Fruit fly (Drosophila melanogaster) whole organism, embryonic: ENCODE data around the gene Rpp20.
A peak's percentile ranks its signal among the peaks of the same experiment; 100 is the strongest.

Experiments
- Antp ChIP-seq: fragments of 200-800 bp; sonication (Bioruptor generic); optimal IDR thresholded peaks from 3 replicates; lab custom pipeline; 2016; ENCODE audit warnings: missing biosample characterization, missing genetic modification characterization
- Asciz ChIP-seq: fragments of 200-800 bp; sonication (Bioruptor generic); optimal IDR thresholded peaks from 2 replicates; lab custom pipeline; 2017; ENCODE audit warnings: missing biosample characterization, mild to moderate bottlenecking, missing genetic modification characterization, missing genetic modification reagents
- Bteb2 ChIP-seq: fragments of 200-800 bp; sonication (Bioruptor generic); optimal IDR thresholded peaks from 2 replicates; lab custom pipeline; 2016; ENCODE audit warnings: missing biosample characterization, missing genetic modification characterization
- CG1024 ChIP-seq: fragments of 200-800 bp; sonication (Bioruptor generic); IDR thresholded peaks from 2 replicates; pipeline ENCODE4 v1.3.6; 2022; ENCODE audit warnings: missing biosample characterization, missing genetic modification characterization
- CG10959 ChIP-seq: fragments of 200-800 bp; sonication (Bioruptor generic); IDR thresholded peaks from 2 replicates; pipeline ENCODE4 v1.3.6; 2022; ENCODE audit warnings: missing biosample characterization, missing genetic modification characterization
- CG13287 ChIP-seq: fragments of 200-800 bp; sonication (Bioruptor generic); IDR thresholded peaks from 2 replicates; pipeline ENCODE4 v1.3.6; 2022; ENCODE audit warnings: missing biosample characterization, missing genetic modification characterization; ENCODE audit not compliant: partially characterized antibody
- CG1647 ChIP-seq: fragments of 200-800 bp; sonication (Bioruptor generic); optimal IDR thresholded peaks from 3 replicates; lab custom pipeline; 2016; ENCODE audit warnings: missing biosample characterization, missing genetic modification characterization
- CG17802 ChIP-seq: fragments of 200-800 bp; sonication (Bioruptor generic); optimal IDR thresholded peaks from 2 replicates; lab custom pipeline; 2018; ENCODE audit warnings: missing biosample characterization, mild to moderate bottlenecking, missing genetic modification characterization, moderate library complexity
- CG17912 ChIP-seq: fragments of 200-800 bp; sonication (Bioruptor generic); optimal IDR thresholded peaks from 2 replicates; lab custom pipeline; 2018; ENCODE audit warnings: missing biosample characterization, mild to moderate bottlenecking, missing genetic modification characterization
- CG2116 ChIP-seq: fragments of 200-800 bp; sonication (Bioruptor generic); optimal IDR thresholded peaks from 3 replicates; lab custom pipeline; 2018; ENCODE audit warnings: missing biosample characterization, mild to moderate bottlenecking, missing genetic modification characterization
- CG2712 ChIP-seq: fragments of 200-800 bp; optimal IDR thresholded peaks from 3 replicates; lab custom pipeline; 2019; ENCODE audit warnings: missing biosample characterization, mild to moderate bottlenecking, missing genetic modification characterization, moderate library complexity
- CG30020 ChIP-seq: fragments of 200-800 bp; optimal IDR thresholded peaks from 2 replicates; lab custom pipeline; 2019; ENCODE audit warnings: missing biosample characterization, mild to moderate bottlenecking, missing genetic modification characterization, moderate library complexity
- CG3838 ChIP-seq: fragments of 200-800 bp; sonication (Bioruptor generic); optimal IDR thresholded peaks from 3 replicates; lab custom pipeline; 2016; ENCODE audit warnings: missing biosample characterization, missing genetic modification characterization
- CG7357 ChIP-seq: fragments of 200-800 bp; sonication (Bioruptor generic); IDR thresholded peaks from 3 replicates; pipeline ENCODE4 v1.3.6; 2022; ENCODE audit warnings: missing biosample characterization, missing genetic modification characterization
- CG8388 ChIP-seq: fragments of 200-800 bp; sonication (Bioruptor generic); optimal IDR thresholded peaks from 2 replicates; lab custom pipeline; 2019; ENCODE audit warnings: missing biosample characterization, mild to moderate bottlenecking, missing genetic modification characterization, moderate library complexity
- CG8478 ChIP-seq: fragments of >200 bp; optimal IDR thresholded peaks from 2 replicates; lab custom pipeline; 2018
- Deaf1 ChIP-seq: fragments of 200-800 bp; optimal IDR thresholded peaks from 3 replicates; lab custom pipeline; 2019; ENCODE audit warnings: missing biosample characterization, mild to moderate bottlenecking, missing genetic modification characterization, moderate library complexity
- Dp ChIP-seq: fragments of 200-800 bp; sonication (Bioruptor generic); optimal IDR thresholded peaks from 2 replicates; lab custom pipeline; 2018; ENCODE audit warnings: missing biosample characterization, mild to moderate bottlenecking, missing genetic modification characterization, moderate library complexity
- Eip74EF ChIP-seq, 2 experiments: fragments of 200-800 bp in 1 of 2; fragments of >200 bp in 1 of 2; sonication (Bioruptor generic) in 1 of 2; optimal IDR thresholded peaks; 2 replicates each; lab custom pipeline; 2017 to 2019; ENCODE audit warnings: missing biosample characterization in 2 of 2, missing genetic modification characterization in 2 of 2, mild to moderate bottlenecking in 1 of 2, moderate library complexity in 1 of 2
- Fer2 ChIP-seq: fragments of 200-800 bp; sonication (Bioruptor generic); optimal IDR thresholded peaks from 2 replicates; lab custom pipeline; 2018; ENCODE audit warnings: missing biosample characterization, mild to moderate bottlenecking, missing genetic modification characterization, moderate library complexity
- Fer3 ChIP-seq: fragments of 200-800 bp; sonication (Bioruptor generic); optimal IDR thresholded peaks from 2 replicates; lab custom pipeline; 2018; ENCODE audit warnings: missing biosample characterization, mild to moderate bottlenecking, missing genetic modification characterization, moderate library complexity
- Hmr ChIP-seq: fragments of 200-800 bp; sonication (Bioruptor generic); optimal IDR thresholded peaks from 3 replicates; lab custom pipeline; 2017; ENCODE audit warnings: mild to moderate bottlenecking, missing biosample characterization, missing genetic modification reagents, missing genetic modification characterization
- Hr51 ChIP-seq, 2 experiments: fragments of 200-800 bp; sonication (Bioruptor generic); optimal IDR thresholded peaks; 2 replicates in 1 of 2; 3 replicates in 1 of 2; lab custom pipeline; 2016 to 2018; ENCODE audit warnings: missing biosample characterization in 2 of 2, missing genetic modification characterization in 2 of 2, mild to moderate bottlenecking in 1 of 2, moderate library complexity in 1 of 2
- Lhr ChIP-seq: fragments of 200-800 bp; sonication (Bioruptor generic); optimal IDR thresholded peaks from 3 replicates; lab custom pipeline; 2017; ENCODE audit warnings: mild to moderate bottlenecking, missing biosample characterization, missing genetic modification reagents, missing genetic modification characterization
- Lim3 ChIP-seq: fragments of 200-800 bp; sonication (Bioruptor generic); IDR thresholded peaks from 2 replicates; pipeline ENCODE4 v1.3.6; 2022; ENCODE audit warnings: missing biosample characterization, missing genetic modification characterization
- Mad ChIP-seq: fragments of 200-800 bp; sonication (Bioruptor generic); optimal IDR thresholded peaks from 2 replicates; lab custom pipeline; 2016; ENCODE audit warnings: missing biosample characterization, missing genetic modification characterization
- NC2β ChIP-seq: fragments of 200-800 bp; sonication (Bioruptor generic); optimal IDR thresholded peaks from 2 replicates; lab custom pipeline; 2016; ENCODE audit warnings: missing biosample characterization, missing genetic modification characterization
- Ptx1 ChIP-seq: fragments of 200-800 bp; sonication (Bioruptor generic); IDR thresholded peaks from 2 replicates; pipeline ENCODE4 v1.3.6; 2022; ENCODE audit warnings: missing biosample characterization, missing genetic modification characterization
- YL-1 ChIP-seq: fragments of 200-800 bp; sonication (Bioruptor generic); optimal IDR thresholded peaks from 3 replicates; lab custom pipeline; 2017; ENCODE audit warnings: missing biosample characterization, mild to moderate bottlenecking, missing genetic modification characterization
- ash1 ChIP-seq: fragments of 200-800 bp; sonication (Bioruptor generic); optimal IDR thresholded peaks from 2 replicates; lab custom pipeline; 2018; ENCODE audit warnings: missing biosample characterization, mild to moderate bottlenecking, missing genetic modification characterization
- bab2 ChIP-seq: fragments of 200-800 bp; sonication (Bioruptor generic); optimal IDR thresholded peaks from 2 replicates; lab custom pipeline; 2016; ENCODE audit warnings: missing biosample characterization, missing genetic modification characterization
- bcd ChIP-seq: fragments of 200-800 bp; sonication (Bioruptor generic); optimal IDR thresholded peaks from 2 replicates; lab custom pipeline; 2017; ENCODE audit warnings: missing biosample characterization, mild to moderate bottlenecking, missing genetic modification characterization
- dimm ChIP-seq: fragments of 200-800 bp; sonication (Bioruptor generic); IDR thresholded peaks from 2 replicates; pipeline ENCODE4 v1.3.6; 2022; ENCODE audit warnings: missing biosample characterization, missing genetic modification characterization
- dmrt11E ChIP-seq: fragments of 200-800 bp; sonication (Bioruptor generic); optimal IDR thresholded peaks from 3 replicates; lab custom pipeline; 2018; ENCODE audit warnings: missing biosample characterization, mild to moderate bottlenecking, missing genetic modification characterization, moderate library complexity
- ems ChIP-seq: fragments of 200-800 bp; sonication (Bioruptor generic); optimal IDR thresholded peaks from 3 replicates; lab custom pipeline; 2016; ENCODE audit warnings: missing biosample characterization, missing genetic modification characterization
- exex ChIP-seq: fragments of 200-800 bp; sonication (Bioruptor generic); optimal IDR thresholded peaks from 4 replicates; lab custom pipeline; 2018; ENCODE audit warnings: missing biosample characterization, mild to moderate bottlenecking, missing genetic modification characterization, moderate library complexity
- gcm ChIP-seq: fragments of 200-800 bp; sonication (Bioruptor generic); optimal IDR thresholded peaks from 2 replicates; lab custom pipeline; 2019; ENCODE audit warnings: missing biosample characterization, mild to moderate bottlenecking, missing genetic modification characterization, moderate library complexity
- gfzf ChIP-seq: fragments of 200-800 bp; sonication (Bioruptor generic); optimal IDR thresholded peaks from 2 replicates; lab custom pipeline; 2016; ENCODE audit warnings: missing biosample characterization, mild to moderate bottlenecking, missing genetic modification characterization, moderate library complexity
- grau ChIP-seq: fragments of 200-800 bp; optimal IDR thresholded peaks from 3 replicates; lab custom pipeline; 2019; ENCODE audit warnings: missing biosample characterization, mild to moderate bottlenecking, missing genetic modification characterization, moderate library complexity
- gsb-n ChIP-seq: fragments of 200-800 bp; sonication (Bioruptor generic); optimal IDR thresholded peaks from 3 replicates; lab custom pipeline; 2018; ENCODE audit warnings: missing biosample characterization, mild to moderate bottlenecking, missing genetic modification characterization
- kni ChIP-seq: fragments of 200-800 bp; sonication (Bioruptor generic); optimal IDR thresholded peaks from 3 replicates; lab custom pipeline; 2017; ENCODE audit warnings: mild to moderate bottlenecking, missing biosample characterization, missing genetic modification reagents, missing genetic modification characterization
- lab ChIP-seq: fragments of 200-800 bp; sonication (Bioruptor generic); optimal IDR thresholded peaks from 3 replicates; lab custom pipeline; 2017; ENCODE audit warnings: missing biosample characterization, missing genetic modification characterization, mild to moderate bottlenecking, moderate library complexity, missing genetic modification reagents
- luna ChIP-seq: fragments of 200-800 bp; sonication (Bioruptor generic); optimal IDR thresholded peaks from 2 replicates; lab custom pipeline; 2016; ENCODE audit warnings: missing biosample characterization, missing genetic modification characterization
- nerfin-2 ChIP-seq: fragments of 200-800 bp; sonication (Bioruptor generic); IDR thresholded peaks from 2 replicates; pipeline ENCODE4 v1.3.6; 2022; ENCODE audit warnings: missing biosample characterization, missing genetic modification characterization; ENCODE audit not compliant: partially characterized antibody
- pita ChIP-seq: fragments of 200-800 bp; sonication (Bioruptor generic); optimal IDR thresholded peaks from 2 replicates; lab custom pipeline; 2017; ENCODE audit warnings: missing biosample characterization, mild to moderate bottlenecking, missing genetic modification characterization
- psq ChIP-seq: fragments of 200-800 bp; sonication (Bioruptor generic); optimal IDR thresholded peaks from 2 replicates; lab custom pipeline; 2017; ENCODE audit warnings: missing biosample characterization, missing genetic modification characterization
- salm ChIP-seq: fragments of 200-800 bp; sonication (Bioruptor generic); optimal IDR thresholded peaks from 2 replicates; lab custom pipeline; 2018; ENCODE audit warnings: missing biosample characterization, mild to moderate bottlenecking, missing genetic modification characterization
- sc ChIP-seq, 3 experiments: fragments of >200 bp in 2 of 3; fragments of 200-800 bp in 1 of 3; sonication (Bioruptor generic) in 1 of 3; optimal IDR thresholded peaks; 2 replicates in 2 of 3; 3 replicates in 1 of 3; lab custom pipeline; 2017; ENCODE audit warnings: mild to moderate bottlenecking in 1 of 3, missing biosample characterization in 1 of 3, missing genetic modification characterization in 1 of 3, missing genetic modification reagents in 1 of 3
- scrt ChIP-seq: fragments of 200-800 bp; sonication (Bioruptor generic); optimal IDR thresholded peaks from 2 replicates; lab custom pipeline; 2018; ENCODE audit warnings: missing biosample characterization, mild to moderate bottlenecking, missing genetic modification characterization, moderate library complexity
- sim ChIP-seq: fragments of 200-800 bp; sonication (Bioruptor generic); IDR thresholded peaks from 2 replicates; pipeline ENCODE4 v1.3.6; 2022; ENCODE audit warnings: missing biosample characterization, missing genetic modification characterization
- stwl ChIP-seq: fragments of 200-800 bp; sonication (Bioruptor generic); optimal IDR thresholded peaks from 3 replicates; lab custom pipeline; 2018; ENCODE audit warnings: missing biosample characterization, mild to moderate bottlenecking, missing genetic modification characterization, moderate library complexity

Rpp20 gene

dm6 chrX:19783457-19783856, 39.2 kb downstream of the Rpp20 start, which contains the start of gene zld (continued):
- TF ChIP-seq dmrt11E (no peak), stwl (tag; lab: Kevin White, UChicago) (peak; percentile 2), CG7357 (GFP tag; lab: Robert Waterston, UW) (no peak), NC2β (GFP tag; lab: Kevin White, UChicago) (no peak), gsb-n (tag; lab: Kevin White, UChicago) (peak; percentile 56), psq (GFP tag; lab: Kevin White, UChicago) (no peak), CG1647 (GFP tag; lab: Kevin White, UChicago) (no peak), dimm (no peak), exex (tag; lab: Kevin White, UChicago) (no peak), YL-1 (no peak), CG8478 (lab: Kevin White, UChicago) (no peak), CG17802 (tag; lab: Kevin White, UChicago) (no peak), Fer3 (tag; lab: Kevin White, UChicago) (no peak), Mad (GFP tag; lab: Kevin White, UChicago) (no peak), CG10959 (GFP tag; lab: Robert Waterston, UW) (no peak), Eip74EF (GFP tag; optimal IDR thresholded peaks at IDR 0.05; lab: Kevin White, UChicago) (no peak), ash1 (no peak), Ptx1 (GFP tag; lab: Robert Waterston, UW) (no peak), bab2 (no peak), Lim3 (GFP tag; lab: Robert Waterston, UW) (no peak), Hr51 (GFP tag; optimal IDR thresholded peaks at IDR 0.05; lab: Kevin White, UChicago) (no peak), CG30020 (no peak), sc (optimal IDR thresholded peaks at IDR 0.05; lab: Kevin White, UChicago) (no peak), sc (GFP tag; optimal IDR thresholded peaks at IDR 0.05; lab: Kevin White, UChicago) (no peak), salm (no peak), gcm (no peak), CG13287 (GFP tag; lab: Robert Waterston, UW) (no peak), lab (GFP tag; lab: Kevin White, UChicago) (no peak), scrt (GFP tag; lab: Kevin White, UChicago) (no peak), CG1024 (GFP tag; lab: Robert Waterston, UW) (no peak), CG8388 (GFP tag; lab: Kevin White, UChicago) (no peak), CG3838 (no peak), bcd (GFP tag; lab: Kevin White, UChicago) (no peak), kni (GFP tag; lab: Kevin White, UChicago) (peak; percentile 15), nerfin-2 (no peak), Hmr (no peak), CG17912 (GFP tag; lab: Kevin White, UChicago) (no peak), Antp (GFP tag; lab: Kevin White, UChicago) (no peak), ems (GFP tag; lab: Kevin White, UChicago) (no peak), luna (GFP tag; lab: Kevin White, UChicago) (no peak), Dp (GFP tag; lab: Kevin White, UChicago) (no peak), pita (no peak), sim (GFP tag; lab: Robert Waterston, UW) (no peak), Bteb2 (GFP tag; lab: Kevin White, UChicago) (no peak), Fer2 (tag; lab: Kevin White, UChicago) (no peak), Asciz (GFP tag; lab: Kevin White, UChicago) (no peak), CG2116 (no peak), Lhr (GFP tag; lab: Kevin White, UChicago) (no peak), CG2712 (tag; lab: Kevin White, UChicago) (peak; percentile 33), gfzf (no peak), Deaf1 (peak; percentile 36), grau (tag; lab: Kevin White, UChicago) (no peak)
